Worm (Caenorhabditis elegans) whole organism, L1 larva: ENCODE measurements around the gene C49A9.10.

Source experiments
- ceh-88 ChIP-seq: fragments of 200-800 bp; sonication (Bioruptor generic); IDR thresholded peaks from 2 replicates; pipeline ENCODE4 v1.3.6; 2022; ENCODE audit warnings: missing genetic modification characterization, missing compliant biosample characterization
- fos-1 ChIP-seq: fragments of 150-350 bp; optimal IDR thresholded peaks from 2 replicates; lab custom pipeline; 2014; ENCODE audit warnings: missing biosample characterization, missing genetic modification characterization
- lin-39 ChIP-seq: fragments of 150-350 bp; optimal IDR thresholded peaks from 2 replicates; lab custom pipeline; 2014; ENCODE audit warnings: missing biosample characterization, missing genetic modification reagents, missing genetic modification characterization
- nhr-11 ChIP-seq: fragments of 150-350 bp; optimal IDR thresholded peaks from 2 replicates; lab custom pipeline; 2014; ENCODE audit warnings: missing biosample characterization, missing genetic modification characterization
- sup-37 ChIP-seq: fragments of 200-800 bp; sonication (Bioruptor generic); optimal IDR thresholded peaks from 2 replicates; lab custom pipeline; 2018; ENCODE audit warnings: mild to moderate bottlenecking, missing genetic modification characterization, missing compliant biosample characterization
- tlp-1 ChIP-seq: fragments of 150-350 bp; optimal IDR thresholded peaks from 2 replicates; lab custom pipeline; 2014; ENCODE audit warnings: missing biosample characterization, missing genetic modification characterization
- unc-30 ChIP-seq: sonication (generic microtip); optimal IDR thresholded peaks from 2 replicates; lab custom pipeline; 2017; ENCODE audit warnings: missing biosample characterization, missing genetic modification characterization
- unc-86 ChIP-seq: sonication (generic microtip); optimal IDR thresholded peaks from 2 replicates; lab custom pipeline; 2016; ENCODE audit warnings: missing genetic modification characterization, missing compliant biosample characterization
- ztf-4 ChIP-seq: fragments of 150-350 bp; optimal IDR thresholded peaks from 2 replicates; lab custom pipeline; 2014; ENCODE audit warnings: missing biosample characterization, missing genetic modification characterization

DNA sequence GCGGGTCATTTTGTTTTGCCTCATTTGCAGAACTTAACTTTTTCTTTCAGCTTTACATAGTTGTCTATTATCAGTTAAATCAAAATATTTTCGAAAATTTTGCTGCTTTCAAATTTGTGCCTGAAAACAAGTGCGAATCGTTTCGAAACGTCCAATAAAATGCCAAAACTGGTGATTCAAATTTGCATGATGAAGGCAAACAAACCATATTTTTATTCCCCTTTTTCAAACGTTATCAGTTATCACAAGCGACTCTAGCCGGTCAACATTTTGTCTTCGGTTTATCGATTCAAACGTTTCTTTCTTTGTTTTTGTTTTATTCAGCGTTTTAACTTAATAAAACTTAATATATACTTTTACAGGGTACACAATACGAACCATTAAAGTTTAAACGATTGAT is 4.4 kb upstream of the C49A9.10 start, which contains the start of the genes ugt-24 and C49A9.6:
- TF ChIP-seq lin-39: no peak
- no peak for TF ChIP-seq fos-1 (tag; lab: Kevin White, UChicago)
- TF ChIP-seq tlp-1 (tag; lab: Kevin White, UChicago): no peak
- no peak for TF ChIP-seq ztf-4 (tag; lab: Kevin White, UChicago)
- TF ChIP-seq unc-86: no peak
- TF ChIP-seq ceh-88 (GFP tag; lab: Robert Waterston, UW): no peak
- no peak for TF ChIP-seq unc-30 (tag; lab: Kevin White, UChicago)
- TF ChIP-seq sup-37 (GFP tag; lab: Kevin White, UChicago): no peak
- no peak for TF ChIP-seq nhr-11 (tag; lab: Kevin White, UChicago)
